Worm (Caenorhabditis elegans): ENCODE data around the gene viro-2.

ce11 chrIII:7167568-7167937 is 38.9 kb downstream of the viro-2 start, which contains the start of gene acs-4:
- TF ChIP-seq tab-1 (GFP tag; IDR thresholded peaks at IDR 0.05) (no peak), ztf-29 (GFP tag; IDR thresholded peaks at IDR 0.05) (no peak), T22C8.4 (GFP tag; IDR thresholded peaks at IDR 0.05) (no peak), flt-1 (GFP tag; IDR thresholded peaks at IDR 0.05) (no peak), klf-2 (GFP tag; conservative IDR thresholded peaks at IDR 0.05) (no peak)
